Worm (Caenorhabditis elegans): Measurements from ENCODE around the gene fbxb-84.
A peak's percentile ranks its signal among the peaks of the same experiment; 100 is the strongest.

fbxb-84 gene

ce11 chrIII:140904-141303, 5.4 kb downstream of the fbxb-84 start, which contains the start of gene fbxb-81:
TSS of gene fbxb-81 (minus strand) at chrIII:141217.
- TF ChIP-seq zip-11 (GFP tag; IDR thresholded peaks at IDR 0.05) (no peak), unc-62 (GFP tag; optimal IDR thresholded peaks at IDR 0.05 in 1 of 2) (peak in 1 of 2 experiments; percentile 94), unc-62 (tag; optimal IDR thresholded peaks at IDR 0.05) (no peak)

- TF ChIP-seq daf-19 (GFP tag; conservative IDR thresholded peaks at IDR 0.05) (no peak), dmd-6 (GFP tag; IDR thresholded peaks at IDR 0.05) (no peak), ztf-11 (tag; optimal IDR thresholded peaks at IDR 0.05) (no peak), aha-1 (tag) (no peak), skn-1 (tag; optimal IDR thresholded peaks at IDR 0.05) (no peak), madf-5 (GFP tag; IDR thresholded peaks at IDR 0.05) (no peak), T20F7.1 (GFP tag; optimal IDR thresholded peaks at IDR 0.05) (no peak), lin-15B (tag; optimal IDR thresholded peaks at IDR 0.05) (no peak), nhr-111 (GFP tag; optimal IDR thresholded peaks at IDR 0.05) (no peak), zag-1 (tag; optimal IDR thresholded peaks at IDR 0.05) (no peak), pqm-1 (tag; optimal IDR thresholded peaks at IDR 0.05) (no peak)
Measured at ce11 chrIII:134194-134593, 12.1 kb downstream of the fbxb-84 start, which contains the start of gene pals-25. TSS of gene pals-25 (plus strand) at chrIII:134494.

DNA sequence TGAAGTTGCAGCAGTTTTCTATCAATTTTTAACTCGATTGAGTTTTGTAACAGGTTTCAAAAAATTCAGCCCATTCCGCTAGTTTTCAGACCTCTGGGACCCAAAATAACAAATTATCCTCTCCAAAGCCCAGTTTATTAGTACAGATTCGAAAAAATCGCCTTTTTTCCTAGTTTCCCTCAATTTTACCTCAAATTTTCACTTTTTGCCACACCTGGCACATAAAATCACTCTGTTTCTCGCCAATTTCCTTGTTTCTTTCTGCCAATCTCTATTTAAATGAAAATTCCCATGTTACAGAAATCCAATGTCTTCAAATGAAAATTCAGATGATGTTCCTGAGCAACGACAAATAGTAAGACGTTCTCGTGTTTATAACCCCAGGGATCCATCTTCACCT, 14.2 kb downstream of the fbxb-84 start, which contains the start of gene pals-22:
Gene pals-22, plus strand, starts transcription at position 301 of the 400 bp plus-strand sequence.
- TF ChIP-seq unc-62 (GFP tag; optimal IDR thresholded peaks at IDR 0.05 in 1 of 2) (no peak), unc-62 (tag; optimal IDR thresholded peaks at IDR 0.05) (no peak), ama-1 (optimal IDR thresholded peaks at IDR 0.05) (no peak), nhr-41 (GFP tag; IDR thresholded peaks at IDR 0.05) (no peak), daf-19 (GFP tag; conservative IDR thresholded peaks at IDR 0.05) (no peak), ceh-82 (tag; optimal IDR thresholded peaks at IDR 0.05) (no peak), ceh-62 (tag; optimal IDR thresholded peaks at IDR 0.05) (no peak), egl-27 (tag; optimal IDR thresholded peaks at IDR 0.05) (no peak), nhr-11 (tag; optimal IDR thresholded peaks at IDR 0.05) (no peak), dmd-9 (GFP tag; IDR thresholded peaks at IDR 0.05) (no peak), ZK337.2 (GFP tag; IDR thresholded peaks at IDR 0.05) (no peak)

ce11 chrIII:131627-132026, 14.6 kb downstream of the fbxb-84 start:
- TF ChIP-seq hlh-30 (tag; optimal IDR thresholded peaks at IDR 0.05; ENCODE audit: insufficient read depth) (peak; percentile 36), fkh-10 (GFP tag; optimal IDR thresholded peaks at IDR 0.05) (peak; percentile 20), egl-27 (tag; optimal IDR thresholded peaks at IDR 0.05) (no peak), ZK337.2 (GFP tag; IDR thresholded peaks at IDR 0.05) (no peak), aha-1 (tag) (peak; percentile 78), lin-13 (GFP tag; optimal IDR thresholded peaks at IDR 0.05) (peak; percentile 31), ztf-11 (tag; optimal IDR thresholded peaks at IDR 0.05) (no peak), mes-2 (tag; optimal IDR thresholded peaks at IDR 0.05; ENCODE audit: poor library complexity, severe bottlenecking) (peak; percentile 74), zfp-2 (tag; optimal IDR thresholded peaks at IDR 0.05) (no peak), nhr-28 (tag; optimal IDR thresholded peaks at IDR 0.05) (peak; percentile 50), daf-16 (GFP tag; optimal IDR thresholded peaks at IDR 0.05) (no peak), daf-16 (tag; optimal IDR thresholded peaks at IDR 0.05) (peak; percentile 63), dve-1 (tag; optimal IDR thresholded peaks at IDR 0.05; ENCODE audit: insufficient read depth) (peak; percentile 81), hlh-11 (tag; optimal IDR thresholded peaks at IDR 0.05) (peak; percentile 10), dpl-1 (GFP tag; optimal IDR thresholded peaks at IDR 0.05) (peak; percentile 50), nhr-102 (tag; optimal IDR thresholded peaks at IDR 0.05) (peak; percentile 16), nhr-77 (tag; optimal IDR thresholded peaks at IDR 0.05) (peak; percentile 8), lin-38 (GFP tag; IDR thresholded peaks at IDR 0.05) (peak; percentile 90), F26F4.8 (GFP tag; conservative IDR thresholded peaks at IDR 0.05) (no peak), ces-1 (GFP tag; optimal IDR thresholded peaks at IDR 0.05) (peak; percentile 6), rbr-2 (tag; optimal IDR thresholded peaks at IDR 0.05) (peak; percentile 62), hmg-1.1 (GFP tag; IDR thresholded peaks at IDR 0.05) (peak; percentile 26; the same call in 1 of the 2 replicates), nhr-6 (tag; optimal IDR thresholded peaks at IDR 0.05) (peak; percentile 55), ceh-82 (tag; optimal IDR thresholded peaks at IDR 0.05) (no peak)
